Worm (Caenorhabditis elegans) whole organism, L1 larva: ENCODE measurements around the gene irg-2.

ENCODE experiments used
- lin-39 ChIP-seq: fragments of 150-350 bp; optimal IDR thresholded peaks from 2 replicates; lab custom pipeline; 2014; ENCODE audit warnings: missing biosample characterization, missing genetic modification reagents, missing genetic modification characterization
- sptf-1 ChIP-seq: fragments of 150-350 bp; optimal IDR thresholded peaks from 2 replicates; lab custom pipeline; 2014; ENCODE audit warnings: missing biosample characterization, missing genetic modification characterization

DNA sequence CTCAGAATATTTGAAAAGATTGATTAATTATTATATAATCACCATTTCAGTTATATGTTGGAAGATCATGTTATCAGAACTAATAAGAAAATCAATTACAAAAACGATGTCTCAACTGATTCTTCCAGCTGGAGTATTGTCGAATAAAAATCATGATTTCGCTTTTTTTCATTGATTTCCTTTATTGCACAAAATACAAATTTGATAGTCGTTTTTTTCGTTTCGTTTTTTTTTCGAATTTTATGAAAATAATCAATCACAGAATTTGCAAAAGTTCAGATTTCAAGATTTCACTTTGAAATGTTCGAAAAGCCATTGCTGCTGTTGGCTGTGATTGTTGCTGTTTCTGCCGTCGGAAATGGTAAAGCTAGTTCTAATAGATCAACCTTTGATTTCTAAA lies 6.2 kb upstream of the irg-2 start, which contains the start of gene C49G7.13:
- TF ChIP-seq lin-39 (no peak), sptf-1 (tag; lab: Kevin White, UChicago) (no peak)
